Fruit fly (Drosophila melanogaster): ENCODE results near the gene CG7140.

DNA sequence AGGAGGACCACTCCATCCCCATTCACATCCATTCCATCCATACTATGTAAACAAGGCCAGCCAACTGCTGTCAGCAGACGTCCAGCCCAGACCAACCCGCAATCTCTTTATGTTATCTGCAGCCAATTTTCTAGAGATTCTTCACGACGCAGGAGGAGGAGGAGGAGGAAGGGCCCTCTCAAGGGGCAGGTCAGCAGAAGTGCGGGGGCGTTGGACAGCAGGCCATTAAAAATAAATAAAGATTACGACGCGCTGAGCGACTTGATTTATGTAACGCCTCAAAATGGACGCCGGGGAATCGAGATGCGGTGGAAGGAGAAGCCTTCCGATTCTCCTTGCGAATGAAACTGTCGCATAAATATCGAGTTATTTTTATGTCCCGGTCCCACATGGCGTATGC lies 48.3 kb downstream of the CG7140 start:
- no peak for TF ChIP-seq CG8478 (optimal IDR thresholded peaks at IDR 0.05)
- no peak for TF ChIP-seq CTCF (optimal IDR thresholded peaks at IDR 0.05)
